Worm (Caenorhabditis elegans) whole organism, L2 larva: ENCODE results near the gene str-74.
A peak's percentile ranks its signal among the peaks of the same experiment; 100 is the strongest.

Source experiments
- C34F6.9 ChIP-seq: fragments of 150-350 bp; optimal IDR thresholded peaks from 2 replicates; lab custom pipeline; 2014; ENCODE audit warnings: missing biosample characterization, missing genetic modification characterization
- F13H6.1 ChIP-seq: sonication (generic microtip); optimal IDR thresholded peaks from 2 replicates; lab custom pipeline; 2016; ENCODE audit warnings: missing genetic modification characterization, missing compliant biosample characterization
- R02D3.7 ChIP-seq: fragments of 150-350 bp; optimal IDR thresholded peaks from 2 replicates; lab custom pipeline; 2014; ENCODE audit warnings: missing biosample characterization, missing genetic modification characterization
- Y55F3AM.14 ChIP-seq: fragments of 200-800 bp; sonication (Bioruptor generic); optimal IDR thresholded peaks from 2 replicates; lab custom pipeline; 2018; ENCODE audit warnings: mild to moderate bottlenecking, missing genetic modification characterization, missing compliant biosample characterization
- ZK546.5 ChIP-seq: sonication (generic microtip); optimal IDR thresholded peaks from 2 replicates; lab custom pipeline; 2017; ENCODE audit warnings: missing biosample characterization, missing genetic modification characterization
- alr-1 ChIP-seq: fragments of 150-350 bp; optimal IDR thresholded peaks from 2 replicates; lab custom pipeline; 2014; ENCODE audit warnings: missing biosample characterization, missing genetic modification characterization
- ama-1 ChIP-seq: fragments of 150-350 bp; optimal IDR thresholded peaks from 2 replicates; lab custom pipeline; 2018; ENCODE audit warnings: inconsistent platforms
- blmp-1 ChIP-seq: sonication (generic microtip); optimal IDR thresholded peaks from 2 replicates; lab custom pipeline; 2017; ENCODE audit warnings: missing genetic modification characterization, mild to moderate bottlenecking, missing compliant biosample characterization, antibody characterized with exemption, moderate library complexity; ENCODE audit not compliant: insufficient read depth
- ceh-82 ChIP-seq: fragments of 150-350 bp; optimal IDR thresholded peaks from 2 replicates; lab custom pipeline; 2014; ENCODE audit warnings: missing biosample characterization, missing genetic modification characterization
- crh-2 ChIP-seq: sonication (generic microtip); optimal IDR thresholded peaks from 2 replicates; lab custom pipeline; 2017; ENCODE audit warnings: missing biosample characterization, missing genetic modification characterization
- dmd-4 ChIP-seq: sonication (generic microtip); optimal IDR thresholded peaks from 2 replicates; lab custom pipeline; 2017; ENCODE audit warnings: missing biosample characterization, missing genetic modification characterization
- egl-27 ChIP-seq: sonication (generic microtip); optimal IDR thresholded peaks from 3 replicates; lab custom pipeline; 2017; ENCODE audit warnings: missing biosample characterization, missing genetic modification reagents, missing genetic modification characterization
- elt-1 ChIP-seq: fragments of 150-350 bp; optimal IDR thresholded peaks from 2 replicates; lab custom pipeline; 2014; ENCODE audit warnings: missing biosample characterization, missing genetic modification characterization
- elt-3 ChIP-seq: sonication (generic microtip); optimal IDR thresholded peaks from 2 replicates; lab custom pipeline; 2017; ENCODE audit warnings: missing biosample characterization, missing genetic modification characterization
- fos-1 ChIP-seq: fragments of 150-350 bp; optimal IDR thresholded peaks from 2 replicates; lab custom pipeline; 2014; ENCODE audit warnings: missing biosample characterization, missing genetic modification characterization
- lsy-2 ChIP-seq, 2 experiments: fragments of 150-350 bp in 1 of 2; sonication (generic microtip) in 1 of 2; optimal IDR thresholded peaks; 2 replicates each; lab custom pipeline; 2014 to 2017; ENCODE audit warnings: missing biosample characterization in 2 of 2, missing genetic modification characterization in 2 of 2
- mdl-1 ChIP-seq, 2 experiments: fragments of 150-350 bp in 1 of 2; sonication (generic microtip) in 1 of 2; optimal IDR thresholded peaks; 2 replicates each; lab custom pipeline; 2017; ENCODE audit warnings: missing biosample characterization in 2 of 2, missing genetic modification characterization in 2 of 2
- nhr-10 ChIP-seq: sonication (generic microtip); optimal IDR thresholded peaks from 2 replicates; lab custom pipeline; 2017; ENCODE audit warnings: missing biosample characterization, missing genetic modification characterization
- nhr-129 ChIP-seq: fragments of 150-350 bp; optimal IDR thresholded peaks from 2 replicates; lab custom pipeline; 2014; ENCODE audit warnings: missing biosample characterization, missing genetic modification characterization
- nhr-21 ChIP-seq: fragments of 150-350 bp; optimal IDR thresholded peaks from 2 replicates; lab custom pipeline; 2014; ENCODE audit warnings: missing biosample characterization, missing genetic modification characterization
- nhr-23 ChIP-seq: fragments of 150-350 bp; optimal IDR thresholded peaks from 2 replicates; lab custom pipeline; 2014; ENCODE audit warnings: missing biosample characterization, missing genetic modification reagents, missing genetic modification characterization
- nhr-25 ChIP-seq: fragments of 150-350 bp; sonication (generic microtip); optimal IDR thresholded peaks from 3 replicates; lab custom pipeline; 2014; ENCODE audit warnings: missing biosample characterization, missing genetic modification characterization
- nhr-77 ChIP-seq: fragments of 150-350 bp; optimal IDR thresholded peaks from 2 replicates; lab custom pipeline; 2014; ENCODE audit warnings: missing biosample characterization, missing genetic modification characterization
- sem-4 ChIP-seq: fragments of 150-350 bp; optimal IDR thresholded peaks from 2 replicates; lab custom pipeline; 2014; ENCODE audit warnings: missing biosample characterization, missing genetic modification reagents, missing genetic modification characterization
- skn-1 ChIP-seq: sonication (generic microtip); optimal IDR thresholded peaks from 2 replicates; lab custom pipeline; 2017; ENCODE audit warnings: missing biosample characterization, missing genetic modification characterization
- sma-3 ChIP-seq: sonication (generic microtip); optimal IDR thresholded peaks from 2 replicates; lab custom pipeline; 2016; ENCODE audit warnings: missing genetic modification reagents, missing genetic modification characterization, missing compliant biosample characterization
- sma-9 ChIP-seq, 2 experiments: fragments of 150-350 bp in 1 of 2; sonication (generic microtip) in 1 of 2; optimal IDR thresholded peaks; 2 replicates each; lab custom pipeline; 2014 to 2016; ENCODE audit warnings: missing genetic modification characterization in 2 of 2, mild to moderate bottlenecking in 1 of 2, missing biosample characterization in 1 of 2, missing compliant biosample characterization in 1 of 2, missing genetic modification reagents in 1 of 2, moderate library complexity in 1 of 2
- snpc-4 ChIP-seq: fragments of 150-350 bp; optimal IDR thresholded peaks from 2 replicates; lab custom pipeline; 2014; ENCODE audit warnings: missing biosample characterization, missing genetic modification characterization
- unc-55 ChIP-seq: fragments of 150-350 bp; sonication (generic microtip); optimal IDR thresholded peaks from 3 replicates; lab custom pipeline; 2014; ENCODE audit warnings: missing biosample characterization, missing genetic modification reagents, missing genetic modification characterization
- zag-1 ChIP-seq: fragments of 150-350 bp; optimal IDR thresholded peaks from 2 replicates; lab custom pipeline; 2014; ENCODE audit warnings: missing biosample characterization, missing genetic modification characterization
- ztf-1 ChIP-seq: fragments of 200-800 bp; sonication (Bioruptor generic); conservative IDR thresholded peaks from 2 replicates; pipeline ENCODE4 v1.3.6; 2022; ENCODE audit warnings: missing genetic modification characterization, missing compliant biosample characterization
- ztf-11 ChIP-seq: sonication (generic microtip); optimal IDR thresholded peaks from 2 replicates; lab custom pipeline; 2017; ENCODE audit warnings: missing biosample characterization, missing genetic modification characterization

The str-74 gene

ce11 chrX:10245617-10246016 lies 4.8 kb upstream of the str-74 start (continued):
- TF ChIP-seq egl-27 (tag; lab: Kevin White, UChicago) (no peak), nhr-23 (tag; lab: Kevin White, UChicago) (no peak), Y55F3AM.14 (GFP tag; lab: Kevin White, UChicago) (no peak), ZK546.5 (tag; lab: Kevin White, UChicago) (no peak), ztf-11 (no peak), unc-55 (GFP tag; lab: Kevin White, UChicago) (no peak)

ce11 chrX:10238146-10238749 lies 2.6 kb downstream of the str-74 start:
- peak in 1 of 2 experiments; percentile 53 for TF ChIP-seq lsy-2 (tag; optimal IDR thresholded peaks at IDR 0.05; lab: Kevin White, UChicago)
- TF ChIP-seq fos-1 (tag; lab: Kevin White, UChicago), result peak; percentile 6
- TF ChIP-seq crh-2 (tag; lab: Kevin White, UChicago), result peak; percentile 48
- no peak for TF ChIP-seq nhr-23 (tag; lab: Kevin White, UChicago)
- TF ChIP-seq nhr-21 (tag; lab: Kevin White, UChicago), result peak; percentile 48
- TF ChIP-seq blmp-1, result peak; percentile 42
- peak; percentile 35 for TF ChIP-seq sem-4
- TF ChIP-seq R02D3.7 (tag; lab: Kevin White, UChicago), result no peak
- peak; percentile 68 for TF ChIP-seq sma-9 (GFP tag; optimal IDR thresholded peaks at IDR 0.05; lab: Kevin White, UChicago)
- TF ChIP-seq sma-9 (tag; optimal IDR thresholded peaks at IDR 0.05; lab: Kevin White, UChicago), result no peak
- TF ChIP-seq nhr-10 (tag; lab: Kevin White, UChicago), result no peak
- no peak for TF ChIP-seq Y55F3AM.14 (GFP tag; lab: Kevin White, UChicago)
- TF ChIP-seq ztf-1 (GFP tag; lab: Robert Waterston, UW), result no peak
- peak; percentile 68 for TF ChIP-seq F13H6.1 (tag; lab: Kevin White, UChicago)
- no peak for TF ChIP-seq dmd-4
- TF ChIP-seq nhr-25 (tag; lab: Kevin White, UChicago), result peak; percentile 80
- TF ChIP-seq alr-1, result no peak
- TF ChIP-seq sma-3, result peak; percentile 19
- TF ChIP-seq elt-1, result no peak
- TF ChIP-seq C34F6.9, result peak; percentile 44

ce11 chrX:10236844-10237243 lies 4.0 kb downstream of the str-74 start, which contains the start of gene zipt-13:
zipt-13 (minus strand) TSS chrX:10236944.
- peak; percentile 24 for TF ChIP-seq nhr-25 (tag; lab: Kevin White, UChicago)
- no peak for TF ChIP-seq elt-3 (tag; lab: Kevin White, UChicago)
- TF ChIP-seq sem-4, result peak; percentile 27
- TF ChIP-seq blmp-1, result no peak
- no peak for TF ChIP-seq lsy-2 (tag; optimal IDR thresholded peaks at IDR 0.05; lab: Kevin White, UChicago)
- TF ChIP-seq, all 48 proteins: peak for 2

ce11 chrX:10232395-10232794 lies 8.4 kb downstream of the str-74 start:
- no peak for TF ChIP-seq snpc-4 (tag; lab: Kevin White, UChicago)
- no peak for TF ChIP-seq ceh-82 (tag; lab: Kevin White, UChicago)
- no peak for TF ChIP-seq zag-1 (tag; lab: Kevin White, UChicago)
- TF ChIP-seq blmp-1, result no peak
- TF ChIP-seq nhr-77, result no peak
- TF ChIP-seq, all 48 proteins: peak for 0

- peak; percentile 10 for TF ChIP-seq fos-1 (tag; lab: Kevin White, UChicago)
- peak; percentile 59 for TF ChIP-seq crh-2 (tag; lab: Kevin White, UChicago)
- TF ChIP-seq mdl-1 (tag; optimal IDR thresholded peaks at IDR 0.05; lab: Kevin White, UChicago), result peak in 1 of 2 experiments; percentile 14
- peak; percentile 2 for TF ChIP-seq nhr-25 (tag; lab: Kevin White, UChicago)
- TF ChIP-seq snpc-4 (tag; lab: Kevin White, UChicago), result no peak
- TF ChIP-seq ama-1 (lab: Kevin White, UChicago), result no peak
- TF ChIP-seq skn-1 (tag; lab: Kevin White, UChicago), result no peak
- peak; percentile 93 for TF ChIP-seq blmp-1
- TF ChIP-seq nhr-129 (tag; lab: Kevin White, UChicago), result peak; percentile 40
- TF ChIP-seq unc-55 (GFP tag; lab: Kevin White, UChicago), result peak; percentile 1
Observed at ce11 chrX:10230872-10231271, 10.0 kb downstream of the str-74 start.
